Worm (Caenorhabditis elegans): ENCODE results near the gene tftc-5.

- no peak for TF ChIP-seq C38D4.7 (GFP tag; optimal IDR thresholded peaks at IDR 0.05)
- no peak for TF ChIP-seq T23F11.4 (GFP tag; optimal IDR thresholded peaks at IDR 0.05)
- no peak for TF ChIP-seq mec-3 (tag; optimal IDR thresholded peaks at IDR 0.05; ENCODE audit: borderline replicate concordance)
- no peak for TF ChIP-seq F13H6.1 (tag; optimal IDR thresholded peaks at IDR 0.05)
- TF ChIP-seq fax-1 (tag; optimal IDR thresholded peaks at IDR 0.05) = no peak
- TF ChIP-seq elt-4 (tag; optimal IDR thresholded peaks at IDR 0.05) = no peak
- TF ChIP-seq ceh-24 (tag; optimal IDR thresholded peaks at IDR 0.05) = no peak
- TF ChIP-seq ceh-30 (tag; optimal IDR thresholded peaks at IDR 0.05) = no peak
Observed at ce11 chrIII:4017527-4017926, 4.4 kb upstream of the tftc-5 start, which contains the start of gene tbb-2.
